Worm (Caenorhabditis elegans) whole organism, L2 larva: ENCODE results near the gene lido-10.

Source experiments
- C34F6.9 ChIP-seq: fragments of 150-350 bp; optimal IDR thresholded peaks from 2 replicates; lab custom pipeline; 2014; ENCODE audit warnings: missing biosample characterization, missing genetic modification characterization
- R02D3.7 ChIP-seq: fragments of 150-350 bp; optimal IDR thresholded peaks from 2 replicates; lab custom pipeline; 2014; ENCODE audit warnings: missing biosample characterization, missing genetic modification characterization
- ZK546.5 ChIP-seq: sonication (generic microtip); optimal IDR thresholded peaks from 2 replicates; lab custom pipeline; 2017; ENCODE audit warnings: missing biosample characterization, missing genetic modification characterization
- aly-2 ChIP-seq: fragments of 150-350 bp; optimal IDR thresholded peaks from 2 replicates; lab custom pipeline; 2014; ENCODE audit warnings: missing biosample characterization, missing genetic modification characterization
- blmp-1 ChIP-seq: sonication (generic microtip); optimal IDR thresholded peaks from 2 replicates; lab custom pipeline; 2017; ENCODE audit warnings: missing genetic modification characterization, mild to moderate bottlenecking, missing compliant biosample characterization, antibody characterized with exemption, moderate library complexity; ENCODE audit not compliant: insufficient read depth
- ceh-16 ChIP-seq: fragments of 150-350 bp; optimal IDR thresholded peaks from 2 replicates; lab custom pipeline; 2014; ENCODE audit warnings: missing biosample characterization, missing genetic modification characterization
- ceh-82 ChIP-seq: fragments of 150-350 bp; optimal IDR thresholded peaks from 2 replicates; lab custom pipeline; 2014; ENCODE audit warnings: missing biosample characterization, missing genetic modification characterization
- crh-2 ChIP-seq: sonication (generic microtip); optimal IDR thresholded peaks from 2 replicates; lab custom pipeline; 2017; ENCODE audit warnings: missing biosample characterization, missing genetic modification characterization
- dmd-4 ChIP-seq: sonication (generic microtip); optimal IDR thresholded peaks from 2 replicates; lab custom pipeline; 2017; ENCODE audit warnings: missing biosample characterization, missing genetic modification characterization
- egl-27 ChIP-seq: sonication (generic microtip); optimal IDR thresholded peaks from 3 replicates; lab custom pipeline; 2017; ENCODE audit warnings: missing biosample characterization, missing genetic modification reagents, missing genetic modification characterization
- elt-1 ChIP-seq: fragments of 150-350 bp; optimal IDR thresholded peaks from 2 replicates; lab custom pipeline; 2014; ENCODE audit warnings: missing biosample characterization, missing genetic modification characterization
- elt-3 ChIP-seq: sonication (generic microtip); optimal IDR thresholded peaks from 2 replicates; lab custom pipeline; 2017; ENCODE audit warnings: missing biosample characterization, missing genetic modification characterization
- fos-1 ChIP-seq: fragments of 150-350 bp; optimal IDR thresholded peaks from 2 replicates; lab custom pipeline; 2014; ENCODE audit warnings: missing biosample characterization, missing genetic modification characterization
- gmeb-1 ChIP-seq: fragments of 150-350 bp; optimal IDR thresholded peaks from 2 replicates; lab custom pipeline; 2014; ENCODE audit warnings: missing biosample characterization, missing genetic modification characterization
- lin-11 ChIP-seq: fragments of 150-350 bp; sonication (generic microtip); optimal IDR thresholded peaks from 2 replicates; lab custom pipeline; 2014; ENCODE audit warnings: missing biosample characterization, missing genetic modification characterization, inconsistent platforms, mixed read lengths
- lin-13 ChIP-seq: fragments of 150-350 bp; optimal IDR thresholded peaks from 2 replicates; lab custom pipeline; 2014; ENCODE audit warnings: missing biosample characterization, missing genetic modification reagents, missing genetic modification characterization
- lin-39 ChIP-seq: fragments of 150-350 bp; optimal IDR thresholded peaks from 2 replicates; lab custom pipeline; 2014; ENCODE audit warnings: missing biosample characterization, missing genetic modification reagents, missing genetic modification characterization
- mab-5 ChIP-seq: fragments of 150-350 bp; optimal IDR thresholded peaks from 2 replicates; lab custom pipeline; 2014; ENCODE audit warnings: missing biosample characterization, missing genetic modification characterization
- mbf-1 ChIP-seq: sonication (generic microtip); optimal IDR thresholded peaks from 2 replicates; lab custom pipeline; 2017; ENCODE audit warnings: missing biosample characterization, missing genetic modification characterization
- mdl-1 ChIP-seq, 2 experiments: fragments of 150-350 bp in 1 of 2; sonication (generic microtip) in 1 of 2; optimal IDR thresholded peaks; 2 replicates each; lab custom pipeline; 2017; ENCODE audit warnings: missing biosample characterization in 2 of 2, missing genetic modification characterization in 2 of 2
- nhr-12 ChIP-seq: fragments of 150-350 bp; optimal IDR thresholded peaks from 2 replicates; lab custom pipeline; 2014; ENCODE audit warnings: missing biosample characterization, missing genetic modification characterization
- nhr-129 ChIP-seq: fragments of 150-350 bp; optimal IDR thresholded peaks from 2 replicates; lab custom pipeline; 2014; ENCODE audit warnings: missing biosample characterization, missing genetic modification characterization
- nhr-21 ChIP-seq: fragments of 150-350 bp; optimal IDR thresholded peaks from 2 replicates; lab custom pipeline; 2014; ENCODE audit warnings: missing biosample characterization, missing genetic modification characterization
- nhr-237 ChIP-seq: fragments of 150-350 bp; optimal IDR thresholded peaks from 2 replicates; lab custom pipeline; 2014; ENCODE audit warnings: missing biosample characterization, missing genetic modification characterization
- nhr-25 ChIP-seq: fragments of 150-350 bp; sonication (generic microtip); optimal IDR thresholded peaks from 3 replicates; lab custom pipeline; 2014; ENCODE audit warnings: missing biosample characterization, missing genetic modification characterization
- nhr-6 ChIP-seq: fragments of 150-350 bp; optimal IDR thresholded peaks from 2 replicates; lab custom pipeline; 2014; ENCODE audit warnings: missing biosample characterization, missing genetic modification characterization
- nhr-77 ChIP-seq: fragments of 150-350 bp; optimal IDR thresholded peaks from 2 replicates; lab custom pipeline; 2014; ENCODE audit warnings: missing biosample characterization, missing genetic modification characterization
- peb-1 ChIP-seq: fragments of 150-350 bp; optimal IDR thresholded peaks from 2 replicates; lab custom pipeline; 2014; ENCODE audit warnings: missing biosample characterization, missing genetic modification characterization
- sem-4 ChIP-seq: fragments of 150-350 bp; optimal IDR thresholded peaks from 2 replicates; lab custom pipeline; 2014; ENCODE audit warnings: missing biosample characterization, missing genetic modification reagents, missing genetic modification characterization
- skn-1 ChIP-seq: sonication (generic microtip); optimal IDR thresholded peaks from 2 replicates; lab custom pipeline; 2017; ENCODE audit warnings: missing biosample characterization, missing genetic modification characterization
- sma-3 ChIP-seq: sonication (generic microtip); optimal IDR thresholded peaks from 2 replicates; lab custom pipeline; 2016; ENCODE audit warnings: missing genetic modification reagents, missing genetic modification characterization, missing compliant biosample characterization
- sma-9 ChIP-seq, 2 experiments: fragments of 150-350 bp in 1 of 2; sonication (generic microtip) in 1 of 2; optimal IDR thresholded peaks; 2 replicates each; lab custom pipeline; 2014 to 2016; ENCODE audit warnings: missing genetic modification characterization in 2 of 2, mild to moderate bottlenecking in 1 of 2, missing biosample characterization in 1 of 2, missing compliant biosample characterization in 1 of 2, missing genetic modification reagents in 1 of 2, moderate library complexity in 1 of 2
- snpc-4 ChIP-seq: fragments of 150-350 bp; optimal IDR thresholded peaks from 2 replicates; lab custom pipeline; 2014; ENCODE audit warnings: missing biosample characterization, missing genetic modification characterization
- unc-39 ChIP-seq: fragments of 150-350 bp; optimal IDR thresholded peaks from 2 replicates; lab custom pipeline; 2014; ENCODE audit warnings: missing biosample characterization, missing genetic modification characterization
- unc-55 ChIP-seq: fragments of 150-350 bp; sonication (generic microtip); optimal IDR thresholded peaks from 3 replicates; lab custom pipeline; 2014; ENCODE audit warnings: missing biosample characterization, missing genetic modification reagents, missing genetic modification characterization
- zag-1 ChIP-seq: fragments of 150-350 bp; optimal IDR thresholded peaks from 2 replicates; lab custom pipeline; 2014; ENCODE audit warnings: missing biosample characterization, missing genetic modification characterization
- ztf-11 ChIP-seq: sonication (generic microtip); optimal IDR thresholded peaks from 2 replicates; lab custom pipeline; 2017; ENCODE audit warnings: missing biosample characterization, missing genetic modification characterization
- ztf-4 ChIP-seq: fragments of 150-350 bp; optimal IDR thresholded peaks from 2 replicates; lab custom pipeline; 2014; ENCODE audit warnings: missing biosample characterization, missing genetic modification characterization

lido-10 gene

ce11 chrII:3014196-3014849 lies 12.0 kb downstream of the lido-10 start, which contains the start of gene C41H7.2:
TSS of gene C41H7.2 (plus strand) at chrII:3014817.
- no peak for TF ChIP-seq unc-39
- no peak for TF ChIP-seq dmd-4 (tag; lab: Kevin White, UChicago)
- TF ChIP-seq sma-9 (GFP tag; optimal IDR thresholded peaks at IDR 0.05; lab: Kevin White, UChicago) = no peak
- TF ChIP-seq sma-9 (tag; optimal IDR thresholded peaks at IDR 0.05; lab: Kevin White, UChicago) = no peak
- no peak for TF ChIP-seq R02D3.7 (tag; lab: Kevin White, UChicago)
- peak; percentile 85 for TF ChIP-seq fos-1 (tag; lab: Kevin White, UChicago)
- no peak for TF ChIP-seq gmeb-1 (tag; lab: Kevin White, UChicago)
- TF ChIP-seq nhr-25 (tag; lab: Kevin White, UChicago) = no peak
- TF ChIP-seq aly-2 (tag; lab: Kevin White, UChicago) = no peak
- TF ChIP-seq nhr-129 (tag; lab: Kevin White, UChicago) = no peak
- no peak for TF ChIP-seq blmp-1 (tag; lab: Kevin White, UChicago)
- TF ChIP-seq crh-2 (tag; lab: Kevin White, UChicago) = peak; percentile 4

- no peak for TF ChIP-seq lin-11 (tag; lab: Kevin White, UChicago)
- TF ChIP-seq nhr-25 (tag; lab: Kevin White, UChicago) = no peak
- TF ChIP-seq skn-1 = no peak
- TF ChIP-seq nhr-237 = no peak
- no peak for TF ChIP-seq lin-39
- TF ChIP-seq nhr-12 = no peak
- TF ChIP-seq nhr-21 (tag; lab: Kevin White, UChicago) = no peak
- no peak for TF ChIP-seq nhr-129 (tag; lab: Kevin White, UChicago)
- TF ChIP-seq nhr-6 (tag; lab: Kevin White, UChicago) = no peak
- TF ChIP-seq unc-39 = no peak
- no peak for TF ChIP-seq ztf-11
- TF ChIP-seq egl-27 (tag; lab: Kevin White, UChicago) = no peak
- no peak for TF ChIP-seq elt-1
- TF ChIP-seq R02D3.7 (tag; lab: Kevin White, UChicago) = no peak
- no peak for TF ChIP-seq nhr-77 (tag; lab: Kevin White, UChicago)
- TF ChIP-seq mab-5 (tag; lab: Kevin White, UChicago) = no peak
- no peak for TF ChIP-seq mdl-1 (tag; optimal IDR thresholded peaks at IDR 0.05; lab: Kevin White, UChicago)
- no peak for TF ChIP-seq sma-9 (GFP tag; optimal IDR thresholded peaks at IDR 0.05; lab: Kevin White, UChicago)
- TF ChIP-seq sma-9 (tag; optimal IDR thresholded peaks at IDR 0.05; lab: Kevin White, UChicago) = no peak
- no peak for TF ChIP-seq gmeb-1 (tag; lab: Kevin White, UChicago)
These were observed 17.5 kb downstream of the lido-10 start, which contains the start of gene clec-3 for ce11 chrII:3019807-3020206. TSS of gene clec-3 (minus strand) at chrII:3019907.

ce11 chrII:3020899-3021298 lies 18.6 kb downstream of the lido-10 start:
- no peak for TF ChIP-seq lin-39
- no peak for TF ChIP-seq lin-11 (tag; lab: Kevin White, UChicago)
- no peak for TF ChIP-seq nhr-77 (tag; lab: Kevin White, UChicago)
- no peak for TF ChIP-seq ztf-4 (tag; lab: Kevin White, UChicago)
- TF ChIP-seq lin-13 (GFP tag; lab: Kevin White, UChicago) = no peak
- no peak for TF ChIP-seq nhr-25 (tag; lab: Kevin White, UChicago)
- TF ChIP-seq ztf-11 = no peak

- no peak for TF ChIP-seq C34F6.9
- TF ChIP-seq dmd-4 (tag; lab: Kevin White, UChicago) = no peak
- TF ChIP-seq zag-1 (tag; lab: Kevin White, UChicago) = no peak
- TF ChIP-seq sma-3 (GFP tag; lab: Kevin White, UChicago) = no peak
These were observed 21.1 kb downstream of the lido-10 start, which contains the start of gene clec-2 for ce11 chrII:3023381-3023935. TSS of gene clec-2 (minus strand) at chrII:3023431.

ce11 chrII:3024655-3025054 lies 22.3 kb downstream of the lido-10 start:
- TF ChIP-seq unc-55 (no peak), zag-1 (tag; lab: Kevin White, UChicago) (no peak), ztf-4 (tag; lab: Kevin White, UChicago) (no peak), skn-1 (no peak), sem-4 (no peak), R02D3.7 (tag; lab: Kevin White, UChicago) (no peak), nhr-237 (no peak), nhr-21 (tag; lab: Kevin White, UChicago) (no peak), elt-3 (tag; lab: Kevin White, UChicago) (no peak), mbf-1 (no peak), crh-2 (tag; lab: Kevin White, UChicago) (no peak), ZK546.5 (no peak), ceh-82 (tag; lab: Kevin White, UChicago) (no peak), nhr-6 (tag; lab: Kevin White, UChicago) (no peak), ceh-16 (tag; lab: Kevin White, UChicago) (no peak), snpc-4 (tag; lab: Kevin White, UChicago) (no peak), dmd-4 (tag; lab: Kevin White, UChicago) (no peak), nhr-12 (no peak), peb-1 (tag; lab: Kevin White, UChicago) (no peak), elt-1 (no peak)
